Worm (Caenorhabditis elegans) whole organism, midembryonic: ENCODE data around the gene nhr-70.

Experiments used
- T22C8.4 ChIP-seq: fragments of 200-800 bp; sonication (Bioruptor generic); IDR thresholded peaks from 2 replicates; pipeline ENCODE4 v1.3.6; 2022; ENCODE audit warnings: missing genetic modification characterization, missing compliant biosample characterization
- cog-1 ChIP-seq: sonication (generic microtip); optimal IDR thresholded peaks from 2 replicates; lab custom pipeline; 2016; ENCODE audit warnings: missing genetic modification characterization, missing compliant biosample characterization
- flt-1 ChIP-seq: fragments of 200-800 bp; sonication (Bioruptor generic); IDR thresholded peaks from 2 replicates; pipeline ENCODE4 v1.3.6; 2022; ENCODE audit warnings: missing genetic modification characterization, missing compliant biosample characterization
- klf-2 ChIP-seq: fragments of 200-800 bp; sonication (Bioruptor generic); conservative IDR thresholded peaks from 2 replicates; pipeline ENCODE4 v1.3.6; 2022; ENCODE audit warnings: missing genetic modification reagents, missing genetic modification characterization, missing compliant biosample characterization
- med-1 ChIP-seq: sonication (generic microtip); optimal IDR thresholded peaks from 2 replicates; lab custom pipeline; 2017; ENCODE audit warnings: missing genetic modification characterization, mild to moderate bottlenecking, missing compliant biosample characterization, antibody characterized with exemption, missing genetic modification reagents; ENCODE audit not compliant: insufficient read depth
- ref-1 ChIP-seq: fragments of 200-800 bp; sonication (Bioruptor generic); conservative IDR thresholded peaks from 2 replicates; pipeline ENCODE4 v1.3.6; 2022; ENCODE audit warnings: missing genetic modification reagents, missing genetic modification characterization, missing compliant biosample characterization
- tab-1 ChIP-seq: fragments of 200-800 bp; sonication (Bioruptor generic); IDR thresholded peaks from 2 replicates; pipeline ENCODE4 v1.3.6; 2022; ENCODE audit warnings: missing genetic modification characterization, missing compliant biosample characterization
- ztf-23 ChIP-seq: fragments of 200-800 bp; sonication (Bioruptor generic); IDR thresholded peaks from 2 replicates; pipeline ENCODE4 v1.3.6; 2022; ENCODE audit warnings: missing genetic modification reagents, missing genetic modification characterization, missing compliant biosample characterization
- ztf-29 ChIP-seq: fragments of 200-800 bp; sonication (Bioruptor generic); IDR thresholded peaks from 2 replicates; pipeline ENCODE4 v1.3.6; 2022; ENCODE audit warnings: missing genetic modification reagents, missing genetic modification characterization, missing compliant biosample characterization

Gene nhr-70

ce11 chrV:18616287-18616686 lies at the start of gene nhr-70:
nhr-70 (plus strand) TSS chrV:18616587.
- TF ChIP-seq tab-1: no peak
- TF ChIP-seq med-1: no peak
- no peak for TF ChIP-seq flt-1 (GFP tag; lab: Robert Waterston, UW)
- no peak for TF ChIP-seq ref-1
- no peak for TF ChIP-seq cog-1 (tag; lab: Kevin White, UChicago)
- TF ChIP-seq ztf-23: no peak
- TF ChIP-seq klf-2: no peak
- TF ChIP-seq ztf-29 (GFP tag; lab: Robert Waterston, UW): no peak
- no peak for TF ChIP-seq T22C8.4

ce11 chrV:18569445-18569844 lies 46.9 kb upstream of the nhr-70 start:
- no peak for TF ChIP-seq cog-1 (tag; lab: Kevin White, UChicago)
- no peak for TF ChIP-seq flt-1 (GFP tag; lab: Robert Waterston, UW)
- no peak for TF ChIP-seq ztf-23
- no peak for TF ChIP-seq med-1
- TF ChIP-seq T22C8.4: no peak
- TF ChIP-seq ztf-29 (GFP tag; lab: Robert Waterston, UW): no peak
- TF ChIP-seq tab-1: no peak
- TF ChIP-seq klf-2: no peak
- TF ChIP-seq ref-1: no peak

ce11 chrV:18571533-18571932 lies 44.9 kb upstream of the nhr-70 start, which contains the start of gene Y51A2D.21:
Y51A2D.21 (plus strand) TSS chrV:18571833.
- TF ChIP-seq cog-1 (tag; lab: Kevin White, UChicago): no peak
- TF ChIP-seq tab-1: no peak
- TF ChIP-seq flt-1 (GFP tag; lab: Robert Waterston, UW): no peak
- no peak for TF ChIP-seq ref-1
- no peak for TF ChIP-seq T22C8.4
- no peak for TF ChIP-seq klf-2
- TF ChIP-seq ztf-23: no peak
- no peak for TF ChIP-seq ztf-29 (GFP tag; lab: Robert Waterston, UW)
- no peak for TF ChIP-seq med-1

ce11 chrV:18573199-18573598 lies 43.2 kb upstream of the nhr-70 start:
- no peak for TF ChIP-seq med-1
- no peak for TF ChIP-seq ref-1
- TF ChIP-seq flt-1 (GFP tag; lab: Robert Waterston, UW): no peak
- TF ChIP-seq ztf-29 (GFP tag; lab: Robert Waterston, UW): no peak
- no peak for TF ChIP-seq tab-1
- TF ChIP-seq cog-1 (tag; lab: Kevin White, UChicago): no peak
- no peak for TF ChIP-seq T22C8.4

ce11 chrV:18575084-18575483 lies 41.3 kb upstream of the nhr-70 start:
- TF ChIP-seq ztf-29 (GFP tag; lab: Robert Waterston, UW) (no peak), med-1 (no peak), klf-2 (no peak), T22C8.4 (no peak), flt-1 (GFP tag; lab: Robert Waterston, UW) (no peak), ref-1 (no peak), tab-1 (no peak), cog-1 (tag; lab: Kevin White, UChicago) (no peak), ztf-23 (no peak)

- TF ChIP-seq cog-1 (tag; lab: Kevin White, UChicago): no peak
- TF ChIP-seq ztf-23: no peak
- TF ChIP-seq ztf-29 (GFP tag; lab: Robert Waterston, UW): no peak
- no peak for TF ChIP-seq tab-1
- TF ChIP-seq klf-2: no peak
- TF ChIP-seq ref-1: no peak
- TF ChIP-seq T22C8.4: no peak
- no peak for TF ChIP-seq flt-1 (GFP tag; lab: Robert Waterston, UW)
- TF ChIP-seq med-1: no peak
Measured at ce11 chrV:18576128-18576527, 40.3 kb upstream of the nhr-70 start.

- TF ChIP-seq ztf-29 (GFP tag; lab: Robert Waterston, UW): no peak
- TF ChIP-seq cog-1 (tag; lab: Kevin White, UChicago): no peak
- no peak for TF ChIP-seq med-1
- TF ChIP-seq ztf-23: no peak
- TF ChIP-seq flt-1 (GFP tag; lab: Robert Waterston, UW): no peak
- TF ChIP-seq ref-1: no peak
- TF ChIP-seq klf-2: no peak
- no peak for TF ChIP-seq tab-1
- no peak for TF ChIP-seq T22C8.4
Measured at ce11 chrV:18577458-18578078, 38.8 kb upstream of the nhr-70 start.

- no peak for TF ChIP-seq ztf-29 (GFP tag; lab: Robert Waterston, UW)
- no peak for TF ChIP-seq T22C8.4
- no peak for TF ChIP-seq cog-1 (tag; lab: Kevin White, UChicago)
- no peak for TF ChIP-seq ref-1
- TF ChIP-seq klf-2: no peak
- no peak for TF ChIP-seq ztf-23
- TF ChIP-seq med-1: no peak
- TF ChIP-seq tab-1: no peak
- no peak for TF ChIP-seq flt-1 (GFP tag; lab: Robert Waterston, UW)
Measured at ce11 chrV:18578306-18578705, 38.1 kb upstream of the nhr-70 start.

ce11 chrV:18579684-18580083 lies 36.7 kb upstream of the nhr-70 start, which contains the start of gene Y51A2D.13:
Y51A2D.13 (minus strand) TSS chrV:18579784.
- TF ChIP-seq ref-1 (no peak), flt-1 (GFP tag; lab: Robert Waterston, UW) (no peak), T22C8.4 (no peak)

- TF ChIP-seq med-1: no peak
- no peak for TF ChIP-seq ztf-23
- TF ChIP-seq ref-1: no peak; the same call in 1 of the 2 replicates
- TF ChIP-seq tab-1: no peak
- TF ChIP-seq T22C8.4: no peak
Measured at ce11 chrV:18581393-18582113, 34.8 kb upstream of the nhr-70 start.

ce11 chrV:18582358-18582757 lies 34.0 kb upstream of the nhr-70 start, which contains the start of gene txt-14:
txt-14 (plus strand) TSS chrV:18582658.
- TF ChIP-seq T22C8.4: no peak
- TF ChIP-seq ref-1: no peak
- TF ChIP-seq med-1: no peak
- no peak for TF ChIP-seq tab-1
- TF ChIP-seq klf-2: no peak
- no peak for TF ChIP-seq ztf-29 (GFP tag; lab: Robert Waterston, UW)
- TF ChIP-seq cog-1 (tag; lab: Kevin White, UChicago): no peak
- no peak for TF ChIP-seq ztf-23
- no peak for TF ChIP-seq flt-1 (GFP tag; lab: Robert Waterston, UW)
